Fruit fly (Drosophila melanogaster) whole organism, embryonic: ENCODE data around the gene Oatp74D.

ENCODE experiments used
- BtbVII ChIP-seq: fragments of 200-800 bp; sonication (Bioruptor generic); optimal IDR thresholded peaks from 3 replicates; lab custom pipeline; 2017; ENCODE audit warnings: missing biosample characterization, mild to moderate bottlenecking, missing genetic modification characterization
- CG10267 ChIP-seq: fragments of 200-800 bp; sonication (Bioruptor generic); optimal IDR thresholded peaks from 2 replicates; lab custom pipeline; 2018; ENCODE audit warnings: missing biosample characterization, mild to moderate bottlenecking, missing genetic modification characterization, moderate library complexity
- CG10543 ChIP-seq: fragments of 200-800 bp; sonication (Bioruptor generic); optimal IDR thresholded peaks from 3 replicates; lab custom pipeline; 2017; ENCODE audit warnings: missing biosample characterization, mild to moderate bottlenecking, missing genetic modification characterization, moderate library complexity
- CG13894 ChIP-seq: fragments of 200-800 bp; sonication (Bioruptor generic); optimal IDR thresholded peaks from 3 replicates; lab custom pipeline; 2018; ENCODE audit warnings: missing biosample characterization, mild to moderate bottlenecking, missing genetic modification characterization, moderate library complexity
- CG14014 ChIP-seq: fragments of 200-800 bp; sonication (Bioruptor generic); IDR thresholded peaks from 2 replicates; pipeline ENCODE4 v1.3.6; 2022; ENCODE audit warnings: missing biosample characterization, missing genetic modification characterization
- CG14667 ChIP-seq: fragments of 200-800 bp; sonication (Bioruptor generic); IDR thresholded peaks from 2 replicates; pipeline ENCODE4 v1.3.6; 2022; ENCODE audit warnings: missing biosample characterization, missing genetic modification characterization
- CG15514 ChIP-seq: fragments of 200-800 bp; sonication (Bioruptor generic); optimal IDR thresholded peaks from 3 replicates; lab custom pipeline; 2017; ENCODE audit warnings: missing biosample characterization, missing genetic modification characterization, mild to moderate bottlenecking, moderate library complexity, missing genetic modification reagents
- CG15696 ChIP-seq: fragments of 200-800 bp; sonication (Bioruptor generic); optimal IDR thresholded peaks from 2 replicates; lab custom pipeline; 2019; ENCODE audit warnings: missing biosample characterization, mild to moderate bottlenecking, missing genetic modification characterization, moderate library complexity
- CG16813 ChIP-seq: fragments of 200-800 bp; sonication (Bioruptor generic); IDR thresholded peaks from 3 replicates; pipeline ENCODE4 v1.3.6; 2022; ENCODE audit warnings: missing biosample characterization, missing genetic modification characterization; ENCODE audit not compliant: partially characterized antibody
- CG17186 ChIP-seq: fragments of 200-800 bp; sonication (Bioruptor generic); optimal IDR thresholded peaks from 3 replicates; lab custom pipeline; 2017; ENCODE audit warnings: missing biosample characterization, missing genetic modification reagents, missing genetic modification characterization
- CG17361 ChIP-seq: fragments of 200-800 bp; sonication (Bioruptor generic); IDR thresholded peaks from 3 replicates; pipeline ENCODE4 v1.3.6; 2022; ENCODE audit warnings: missing biosample characterization, missing genetic modification characterization
- CG17385 ChIP-seq: fragments of 200-800 bp; sonication (Bioruptor generic); optimal IDR thresholded peaks from 3 replicates; lab custom pipeline; 2018; ENCODE audit warnings: missing biosample characterization, mild to moderate bottlenecking, missing genetic modification characterization
- CG18599 ChIP-seq: fragments of 200-800 bp; sonication (Bioruptor generic); optimal IDR thresholded peaks from 3 replicates; lab custom pipeline; 2017; ENCODE audit warnings: missing biosample characterization, missing genetic modification characterization, mild to moderate bottlenecking, moderate library complexity, missing genetic modification reagents
- CG2712 ChIP-seq: fragments of 200-800 bp; optimal IDR thresholded peaks from 3 replicates; lab custom pipeline; 2019; ENCODE audit warnings: missing biosample characterization, mild to moderate bottlenecking, missing genetic modification characterization, moderate library complexity
- CG4328 ChIP-seq: fragments of 200-800 bp; sonication (Bioruptor generic); optimal IDR thresholded peaks from 3 replicates; lab custom pipeline; 2017; ENCODE audit warnings: missing biosample characterization, missing genetic modification reagents, missing genetic modification characterization
- CG5180 ChIP-seq: fragments of 200-800 bp; sonication (Bioruptor generic); optimal IDR thresholded peaks from 3 replicates; lab custom pipeline; 2017; ENCODE audit warnings: missing biosample characterization, missing genetic modification characterization, mild to moderate bottlenecking, moderate library complexity, missing genetic modification reagents
- CG6683 ChIP-seq: fragments of 200-800 bp; sonication (Bioruptor generic); optimal IDR thresholded peaks from 2 replicates; lab custom pipeline; 2017; ENCODE audit warnings: missing biosample characterization, mild to moderate bottlenecking, missing genetic modification characterization, missing genetic modification reagents
- CG6765 ChIP-seq: fragments of 200-800 bp; sonication (Bioruptor generic); optimal IDR thresholded peaks from 3 replicates; lab custom pipeline; 2017; ENCODE audit warnings: missing biosample characterization, mild to moderate bottlenecking, missing genetic modification characterization
- CG7839 ChIP-seq: fragments of 200-800 bp; sonication (Bioruptor generic); optimal IDR thresholded peaks from 3 replicates; lab custom pipeline; 2018; ENCODE audit warnings: missing biosample characterization, mild to moderate bottlenecking, missing genetic modification characterization, moderate library complexity
- CG7928 ChIP-seq: fragments of 200-800 bp; sonication (Bioruptor generic); optimal IDR thresholded peaks from 2 replicates; lab custom pipeline; 2017; ENCODE audit warnings: missing biosample characterization, mild to moderate bottlenecking, missing genetic modification characterization
- CG8765 ChIP-seq: fragments of 200-800 bp; sonication (Bioruptor generic); IDR thresholded peaks from 2 replicates; pipeline ENCODE4 v1.3.6; 2022; ENCODE audit warnings: missing biosample characterization, missing genetic modification characterization
- CG9215 ChIP-seq: fragments of 200-800 bp; sonication (Bioruptor generic); IDR thresholded peaks from 2 replicates; pipeline ENCODE4 v1.3.6; 2022; ENCODE audit warnings: missing biosample characterization, missing genetic modification characterization
- CoRest ChIP-seq: fragments of 200-800 bp; sonication (Bioruptor generic); optimal IDR thresholded peaks from 3 replicates; lab custom pipeline; 2018; ENCODE audit warnings: missing biosample characterization, mild to moderate bottlenecking, missing genetic modification characterization, moderate library complexity
- Dad ChIP-seq: fragments of 200-800 bp; sonication (Bioruptor generic); optimal IDR thresholded peaks from 3 replicates; lab custom pipeline; 2016; ENCODE audit warnings: missing biosample characterization, missing genetic modification characterization
- Fer1 ChIP-seq: fragments of 200-800 bp; sonication (Bioruptor generic); optimal IDR thresholded peaks from 2 replicates; lab custom pipeline; 2017; ENCODE audit warnings: missing biosample characterization, mild to moderate bottlenecking, missing genetic modification characterization
- Hmr ChIP-seq: fragments of 200-800 bp; sonication (Bioruptor generic); optimal IDR thresholded peaks from 3 replicates; lab custom pipeline; 2017; ENCODE audit warnings: mild to moderate bottlenecking, missing biosample characterization, missing genetic modification reagents, missing genetic modification characterization
- Mes4 ChIP-seq: fragments of 200-800 bp; sonication (Bioruptor generic); optimal IDR thresholded peaks from 2 replicates; lab custom pipeline; 2016; ENCODE audit warnings: missing biosample characterization, missing genetic modification characterization
- PHDP ChIP-seq: fragments of 200-800 bp; sonication (Bioruptor generic); optimal IDR thresholded peaks from 3 replicates; lab custom pipeline; 2018; ENCODE audit warnings: missing biosample characterization, mild to moderate bottlenecking, missing genetic modification characterization, moderate library complexity
- Sin3A ChIP-seq: fragments of >200 bp; optimal IDR thresholded peaks from 2 replicates; lab custom pipeline; 2018
- Spps ChIP-seq: fragments of 200-800 bp; sonication (Bioruptor generic); optimal IDR thresholded peaks from 2 replicates; lab custom pipeline; 2018; ENCODE audit warnings: missing biosample characterization, mild to moderate bottlenecking, missing genetic modification characterization
- Sry-β ChIP-seq: fragments of 200-800 bp; sonication (Bioruptor generic); optimal IDR thresholded peaks from 2 replicates; lab custom pipeline; 2018; ENCODE audit warnings: missing biosample characterization, mild to moderate bottlenecking, missing genetic modification characterization, moderate library complexity
- Ssrp ChIP-seq: fragments of 200-800 bp; sonication (Bioruptor generic); optimal IDR thresholded peaks from 2 replicates; lab custom pipeline; 2018; ENCODE audit warnings: missing biosample characterization, mild to moderate bottlenecking, missing genetic modification characterization, moderate library complexity
- Vsx1 ChIP-seq: fragments of 200-800 bp; sonication (Bioruptor generic); optimal IDR thresholded peaks from 2 replicates; lab custom pipeline; 2017; ENCODE audit warnings: missing biosample characterization, mild to moderate bottlenecking, missing genetic modification characterization, missing genetic modification reagents
- al ChIP-seq: fragments of 200-800 bp; sonication (Bioruptor generic); IDR thresholded peaks from 2 replicates; pipeline ENCODE4 v1.3.6; 2022; ENCODE audit warnings: missing biosample characterization, missing genetic modification characterization
- amos ChIP-seq: fragments of 200-800 bp; sonication (Bioruptor generic); IDR thresholded peaks from 2 replicates; pipeline ENCODE4 v1.3.6; 2022; ENCODE audit warnings: missing biosample characterization, missing genetic modification characterization; ENCODE audit not compliant: partially characterized antibody
- ara ChIP-seq: fragments of 200-800 bp; sonication (Bioruptor generic); IDR thresholded peaks from 2 replicates; pipeline ENCODE4 v1.3.6; 2022; ENCODE audit warnings: missing biosample characterization, missing genetic modification characterization
- chn ChIP-seq: fragments of 200-800 bp; sonication (Bioruptor generic); optimal IDR thresholded peaks from 2 replicates; lab custom pipeline; 2016; ENCODE audit warnings: missing biosample characterization, missing genetic modification characterization
- dati ChIP-seq: fragments of 200-800 bp; sonication (Bioruptor generic); IDR thresholded peaks from 2 replicates; pipeline ENCODE4 v1.3.6; 2022; ENCODE audit warnings: missing biosample characterization, missing genetic modification characterization
- dm ChIP-seq: fragments of 200-800 bp; sonication (Bioruptor generic); optimal IDR thresholded peaks from 3 replicates; lab custom pipeline; 2016; ENCODE audit warnings: missing biosample characterization, missing genetic modification characterization
- gsb ChIP-seq: fragments of 200-800 bp; sonication (Bioruptor generic); IDR thresholded peaks from 2 replicates; pipeline ENCODE4 v1.3.6; 2022; ENCODE audit warnings: missing biosample characterization, missing genetic modification characterization
- hbn ChIP-seq: fragments of 200-800 bp; sonication (Bioruptor generic); IDR thresholded peaks from 2 replicates; pipeline ENCODE4 v1.3.6; 2022; ENCODE audit warnings: missing biosample characterization, missing genetic modification characterization; ENCODE audit not compliant: partially characterized antibody
- phol ChIP-seq: fragments of 200-800 bp; sonication (Bioruptor generic); optimal IDR thresholded peaks from 3 replicates; lab custom pipeline; 2018; ENCODE audit warnings: missing biosample characterization, mild to moderate bottlenecking, missing genetic modification characterization, moderate library complexity
- row ChIP-seq: fragments of 200-800 bp; sonication (Bioruptor generic); IDR thresholded peaks from 3 replicates; pipeline ENCODE4 v1.3.6; 2022; ENCODE audit warnings: missing biosample characterization, missing genetic modification characterization
- sc ChIP-seq, 3 experiments: fragments of >200 bp in 2 of 3; fragments of 200-800 bp in 1 of 3; sonication (Bioruptor generic) in 1 of 3; optimal IDR thresholded peaks; 2 replicates in 2 of 3; 3 replicates in 1 of 3; lab custom pipeline; 2017; ENCODE audit warnings: mild to moderate bottlenecking in 1 of 3, missing biosample characterization in 1 of 3, missing genetic modification characterization in 1 of 3, missing genetic modification reagents in 1 of 3
- sug ChIP-seq: fragments of 200-800 bp; optimal IDR thresholded peaks from 2 replicates; lab custom pipeline; 2019; ENCODE audit warnings: missing biosample characterization, mild to moderate bottlenecking, missing genetic modification characterization, moderate library complexity
- tx ChIP-seq: fragments of 200-800 bp; sonication (Bioruptor generic); optimal IDR thresholded peaks from 2 replicates; lab custom pipeline; 2016; ENCODE audit warnings: missing biosample characterization, missing genetic modification characterization

Oatp74D gene

DNA sequence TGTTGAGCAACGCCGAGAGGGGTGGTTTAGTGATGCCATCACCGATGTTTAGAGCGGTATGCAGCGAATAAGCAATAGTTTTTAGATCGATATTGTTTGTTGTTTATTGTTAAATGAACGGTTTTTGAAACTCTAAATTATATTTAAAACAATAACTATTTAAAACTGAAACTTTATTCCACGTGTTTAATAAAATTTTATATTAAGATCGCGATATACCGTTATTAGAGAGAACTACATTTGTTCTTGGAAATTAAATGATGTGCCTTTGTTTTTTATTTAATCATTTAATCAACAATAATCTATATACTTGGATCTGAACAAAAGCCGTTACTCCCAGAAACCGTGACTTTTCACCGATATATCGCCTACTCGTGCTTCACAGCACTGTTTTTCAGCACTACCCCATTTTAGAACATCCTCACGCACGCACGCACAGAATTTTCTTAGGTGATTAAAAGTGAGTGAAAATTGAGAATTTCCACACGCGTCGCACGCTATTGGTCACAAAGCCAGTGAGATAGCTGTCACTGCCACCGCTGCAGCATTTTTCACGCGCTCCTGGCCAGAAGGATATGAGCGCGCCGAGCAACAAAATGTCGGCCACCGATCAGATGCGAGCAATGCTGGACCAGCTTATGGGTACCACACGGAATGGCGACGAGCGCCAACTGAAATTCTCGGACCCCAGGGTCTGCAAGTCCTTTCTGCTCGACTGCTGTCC is 27.1 kb downstream of the Oatp74D start, which contains the start of the genes U4-U6-60K and CG7564 (continued):
- TF ChIP-seq CG15514 (GFP tag; lab: Kevin White, UChicago) (peak; percentile 41), Ssrp (peak; percentile 67), Dad (GFP tag; lab: Kevin White, UChicago) (peak; percentile 22), CG13894 (no peak), CG4328 (GFP tag; lab: Kevin White, UChicago) (peak; percentile 46), al (peak; percentile 54), CG5180 (GFP tag; lab: Kevin White, UChicago) (no peak), sc (optimal IDR thresholded peaks at IDR 0.05; lab: Kevin White, UChicago) (no peak), sc (GFP tag; optimal IDR thresholded peaks at IDR 0.05; lab: Kevin White, UChicago) (peak; percentile 7), CG8765 (peak; percentile 49; the same call in 1 of the 2 replicates), hbn (GFP tag; lab: Robert Waterston, UW) (peak; percentile 87), CG7928 (GFP tag; lab: Kevin White, UChicago) (peak; percentile 45), ara (GFP tag; lab: Robert Waterston, UW) (no peak)

DNA sequence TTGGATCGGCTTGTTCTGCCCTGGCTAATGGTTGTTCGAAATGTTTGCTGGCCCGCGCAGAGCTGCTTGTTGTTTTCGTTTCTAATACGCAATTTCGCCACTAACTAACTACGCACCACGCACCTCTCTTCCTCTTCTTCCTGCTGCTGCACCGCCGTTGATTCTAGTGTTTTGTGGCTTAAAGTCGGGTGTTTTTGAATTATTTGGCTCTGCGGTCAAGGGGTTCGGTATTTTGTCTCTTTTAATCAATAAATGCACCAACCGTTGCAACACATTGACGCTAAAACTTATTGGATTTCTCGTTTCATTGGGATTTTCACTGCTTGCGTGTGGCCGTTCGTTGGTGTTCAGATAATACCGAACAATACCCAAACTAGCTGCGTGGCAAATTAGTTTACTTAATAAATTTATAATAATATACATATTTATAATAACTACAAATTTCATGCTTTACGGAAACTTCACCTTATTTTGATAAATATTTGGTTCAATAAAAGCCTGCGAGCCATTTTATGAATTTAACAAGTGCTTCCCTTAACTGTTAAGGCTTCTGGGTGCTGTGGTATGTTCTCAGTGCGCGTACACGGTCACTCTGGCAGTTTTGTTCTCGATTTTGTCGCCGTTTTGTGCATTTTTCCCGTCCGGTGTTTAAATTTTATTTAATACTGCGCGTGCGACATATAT is 42.7 kb downstream of the Oatp74D start, which contains the start of the genes Edc3 and Nedd4:
Gene Edc3, minus strand, starts transcription at position 351 of the 684 bp plus-strand sequence.
Gene Nedd4, plus strand, starts transcription at position 571 of the 684 bp plus-strand sequence.
- no peak for TF ChIP-seq CG14667 (GFP tag; lab: Robert Waterston, UW)
- TF ChIP-seq CG9215 (GFP tag; lab: Robert Waterston, UW) = no peak
- TF ChIP-seq row (GFP tag; lab: Robert Waterston, UW) = peak; percentile 78
- TF ChIP-seq CG17385 = peak; percentile 94
- TF ChIP-seq CG10267 (tag; lab: Kevin White, UChicago) = peak; percentile 75
- peak; percentile 27; the same call in 1 of the 2 replicates for TF ChIP-seq amos (GFP tag; lab: Robert Waterston, UW)
- TF ChIP-seq CG7839 (tag; lab: Kevin White, UChicago) = no peak
- TF ChIP-seq Spps (tag; lab: Kevin White, UChicago) = peak; percentile 2
- TF ChIP-seq BtbVII (GFP tag; lab: Kevin White, UChicago) = peak; percentile 29
- TF ChIP-seq Mes4 = no peak
- TF ChIP-seq CG15696 (tag; lab: Kevin White, UChicago) = peak; percentile 34
- peak; percentile 60 for TF ChIP-seq CG2712
- TF ChIP-seq CG14014 (GFP tag; lab: Robert Waterston, UW) = no peak
- TF ChIP-seq sug (tag; lab: Kevin White, UChicago) = peak; percentile 31
- peak; percentile 16 for TF ChIP-seq Sry-β
- TF ChIP-seq CoRest (tag; lab: Kevin White, UChicago) = peak; percentile 40
- TF ChIP-seq CG18599 (GFP tag; lab: Kevin White, UChicago) = peak; percentile 26
- TF ChIP-seq dm (GFP tag; lab: Kevin White, UChicago) = peak; percentile 23
- TF ChIP-seq phol = peak; percentile 50
- TF ChIP-seq dati (GFP tag; lab: Robert Waterston, UW) = no peak
- TF ChIP-seq CG17361 (GFP tag; lab: Robert Waterston, UW) = peak; percentile 60; the same call in 2 of the 3 replicates
- no peak for TF ChIP-seq chn (GFP tag; lab: Kevin White, UChicago)
- TF ChIP-seq CG10543 = peak; percentile 39
- TF ChIP-seq CG6765 (GFP tag; lab: Kevin White, UChicago) = peak; percentile 50
- peak; percentile 55 for TF ChIP-seq Hmr
- peak; percentile 5 for TF ChIP-seq Fer1 (GFP tag; lab: Kevin White, UChicago)
- TF ChIP-seq Sin3A (lab: Kevin White, UChicago) = peak; percentile 45
- TF ChIP-seq CG17186 = peak; percentile 19
- TF ChIP-seq gsb (GFP tag; lab: Robert Waterston, UW) = no peak
- peak; percentile 25 for TF ChIP-seq Vsx1 (GFP tag; lab: Kevin White, UChicago)
- no peak for TF ChIP-seq CG6683
- TF ChIP-seq tx (GFP tag; lab: Kevin White, UChicago) = no peak
- peak; percentile 21; the same call in 1 of the 3 replicates for TF ChIP-seq CG16813 (GFP tag; lab: Robert Waterston, UW)
- TF ChIP-seq PHDP = peak; percentile 32
